Fruit fly (Drosophila melanogaster): Measurements from ENCODE around the gene CG9582.

CG9582 gene

dm6 chr2L:9031736-9032135 lies at the start of gene CG9582:
Gene CG9582, minus strand, starts transcription at chr2L:9031836.
- TF ChIP-seq noc (tag; optimal IDR thresholded peaks at IDR 0.05), result no peak

- TF ChIP-seq noc (tag; optimal IDR thresholded peaks at IDR 0.05), result no peak
Observed at dm6 chr2L:9076821-9077220, 45.2 kb upstream of the CG9582 start, which contains the start of gene CG12439. Gene CG12439, plus strand, starts transcription at chr2L:9077121.

dm6 chr2L:9071094-9071612 lies 39.5 kb upstream of the CG9582 start, which contains the start of gene DIP-zeta:
Gene DIP-zeta, minus strand, starts transcription at chr2L:9071164.
- no peak for TF ChIP-seq noc (tag; optimal IDR thresholded peaks at IDR 0.05)

dm6 chr2L:9067124-9067523 lies 35.5 kb upstream of the CG9582 start:
- no peak for TF ChIP-seq noc (tag; optimal IDR thresholded peaks at IDR 0.05)

DNA sequence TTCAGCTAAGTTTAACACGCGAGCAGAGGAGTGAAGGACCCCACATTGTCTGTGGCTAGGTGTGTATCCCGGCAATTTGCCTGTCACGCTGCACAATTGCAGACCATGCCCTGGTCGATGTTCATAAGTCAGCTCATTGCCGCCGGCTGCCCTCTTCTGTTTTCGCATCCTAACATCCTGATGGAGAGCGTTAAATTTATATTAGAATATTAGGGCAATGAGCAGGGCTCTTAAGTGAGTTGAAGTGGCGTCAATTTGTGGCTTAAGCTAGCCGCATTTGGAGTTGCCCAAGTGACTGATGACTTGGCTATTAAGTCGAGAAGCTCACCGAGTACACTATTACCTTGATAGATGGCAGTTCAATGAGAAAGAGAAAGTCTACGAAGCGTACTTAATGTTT lies 5.5 kb downstream of the CG9582 start:
- TF ChIP-seq noc (tag; optimal IDR thresholded peaks at IDR 0.05), result no peak

dm6 chr2L:9019438-9019837 lies 12.2 kb downstream of the CG9582 start:
- TF ChIP-seq noc (tag; optimal IDR thresholded peaks at IDR 0.05), result no peak

DNA sequence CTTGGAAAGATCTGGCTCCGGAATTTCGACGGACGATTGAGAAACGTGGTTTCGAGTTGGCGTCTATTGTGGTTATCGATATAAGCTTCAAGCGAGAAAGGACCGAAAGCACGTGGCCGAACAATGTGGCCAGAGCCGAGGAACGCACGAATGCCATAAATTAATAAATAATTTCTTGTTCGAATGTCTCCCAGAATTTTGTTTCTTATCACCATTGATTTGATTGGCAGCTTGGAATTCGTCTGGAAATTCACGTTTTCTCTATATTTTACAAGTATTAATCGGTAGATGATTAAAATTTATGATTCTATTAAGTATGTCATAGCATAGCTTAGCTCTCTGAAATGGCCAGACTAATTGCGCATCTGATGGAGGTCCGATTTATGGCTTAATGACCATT lies 17.7 kb downstream of the CG9582 start, which contains the start of gene Rcd-1r:
Gene Rcd-1r, minus strand, starts transcription at position 101 of the 400 bp plus-strand sequence.
- TF ChIP-seq noc (tag; optimal IDR thresholded peaks at IDR 0.05), result no peak

- peak; percentile 59 for TF ChIP-seq noc (tag; optimal IDR thresholded peaks at IDR 0.05)
Observed at dm6 chr2L:9011543-9012238, 19.9 kb downstream of the CG9582 start, which contains the start of gene CG13102. Gene CG13102, plus strand, starts transcription at chr2L:9012188.

dm6 chr2L:9010267-9010666 lies 21.4 kb downstream of the CG9582 start, which contains the start of gene CG9568:
Gene CG9568, plus strand, starts transcription at chr2L:9010583.
- TF ChIP-seq noc (tag; optimal IDR thresholded peaks at IDR 0.05), result no peak

dm6 chr2L:8998237-8998636 lies 33.4 kb downstream of the CG9582 start, which contains the start of gene Try29F:
Gene Try29F, plus strand, starts transcription at chr2L:8998537.
- no peak for TF ChIP-seq noc (tag; optimal IDR thresholded peaks at IDR 0.05)

- peak; percentile 0 for TF ChIP-seq noc (tag; optimal IDR thresholded peaks at IDR 0.05)
Observed at dm6 chr2L:8997285-8997684, 34.4 kb downstream of the CG9582 start, which contains the start of the genes alien and CG18661. Gene alien, minus strand, starts transcription at chr2L:8997379. Gene CG18661, plus strand, starts transcription at chr2L:8997605.

- peak; percentile 82 for TF ChIP-seq noc (tag; optimal IDR thresholded peaks at IDR 0.05)
Observed at dm6 chr2L:8993650-8994441, 37.8 kb downstream of the CG9582 start, which contains the start of gene CG17906. Gene CG17906, plus strand, starts transcription at chr2L:8994391.

- TF ChIP-seq noc (tag; optimal IDR thresholded peaks at IDR 0.05), result no peak
Observed at dm6 chr2L:8991583-8991982, 40.1 kb downstream of the CG9582 start, which contains the start of gene CG9555. Gene CG9555, plus strand, starts transcription at chr2L:8991735.

DNA sequence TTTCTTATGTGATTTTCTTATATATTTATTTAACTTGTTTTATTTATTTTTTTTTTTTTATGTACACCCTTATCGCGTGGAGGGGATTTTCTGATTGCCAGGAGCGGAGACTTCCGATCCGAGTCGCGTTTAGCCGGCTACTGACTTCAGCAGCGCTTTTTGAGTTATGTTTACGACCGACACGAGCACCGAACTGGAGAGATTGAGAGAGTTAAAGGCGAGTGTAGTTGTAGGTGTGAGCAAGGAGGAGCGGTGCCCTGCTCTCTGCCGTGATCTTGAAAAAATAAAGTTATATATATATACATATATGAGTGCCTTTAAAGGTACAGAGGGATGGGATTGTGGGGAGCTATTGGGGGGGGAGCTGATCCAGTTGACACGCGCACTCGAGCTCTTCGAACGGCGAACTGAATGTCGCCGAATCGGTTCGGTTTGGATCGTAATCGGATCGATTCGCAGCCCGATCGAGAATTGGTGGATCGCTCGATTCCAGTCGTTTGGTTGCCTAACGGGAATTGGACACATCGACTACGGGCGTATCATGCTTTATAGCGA lies 42.5 kb downstream of the CG9582 start, which contains the start of gene rost:
Gene rost, minus strand, starts transcription at position 503 of the 555 bp plus-strand sequence.
- TF ChIP-seq noc (tag; optimal IDR thresholded peaks at IDR 0.05), result peak; percentile 68

- peak; percentile 96 for TF ChIP-seq noc (tag; optimal IDR thresholded peaks at IDR 0.05)
Observed at dm6 chr2L:8987251-8987937, 44.2 kb downstream of the CG9582 start.

Measured in whole organism, larva.